Fruit fly (Drosophila melanogaster) whole organism, embryonic: ENCODE data around the gene dpr20.

Experiments
- Ada2b ChIP-seq: fragments of 200-800 bp; sonication (Bioruptor generic); IDR thresholded peaks from 2 replicates; pipeline ENCODE4 v1.3.6; 2022; ENCODE audit warnings: missing biosample characterization, missing genetic modification characterization
- CG10543 ChIP-seq: fragments of 200-800 bp; sonication (Bioruptor generic); optimal IDR thresholded peaks from 3 replicates; lab custom pipeline; 2017; ENCODE audit warnings: missing biosample characterization, mild to moderate bottlenecking, missing genetic modification characterization, moderate library complexity
- CG1233 ChIP-seq: fragments of 200-800 bp; sonication (Bioruptor generic); optimal IDR thresholded peaks from 4 replicates; lab custom pipeline; 2018; ENCODE audit warnings: missing biosample characterization, mild to moderate bottlenecking, missing genetic modification characterization
- CG13123 ChIP-seq: fragments of 200-800 bp; sonication (Bioruptor generic); optimal IDR thresholded peaks from 2 replicates; lab custom pipeline; 2016; ENCODE audit warnings: missing biosample characterization, missing genetic modification characterization
- CG14050 ChIP-seq: fragments of 200-800 bp; sonication (Bioruptor generic); IDR thresholded peaks from 3 replicates; pipeline ENCODE4 v1.3.6; 2022; ENCODE audit warnings: missing biosample characterization, missing genetic modification characterization
- CG14710 ChIP-seq: fragments of 200-800 bp; sonication (Bioruptor generic); optimal IDR thresholded peaks from 3 replicates; lab custom pipeline; 2019; ENCODE audit warnings: missing biosample characterization, mild to moderate bottlenecking, missing genetic modification characterization, moderate library complexity
- CG14860 ChIP-seq: fragments of 200-800 bp; sonication (Bioruptor generic); IDR thresholded peaks from 3 replicates; pipeline ENCODE4 v1.3.6; 2022; ENCODE audit warnings: missing biosample characterization, missing genetic modification characterization; ENCODE audit not compliant: partially characterized antibody
- CG17361 ChIP-seq: fragments of 200-800 bp; sonication (Bioruptor generic); IDR thresholded peaks from 3 replicates; pipeline ENCODE4 v1.3.6; 2022; ENCODE audit warnings: missing biosample characterization, missing genetic modification characterization
- CG18011 ChIP-seq: fragments of 200-800 bp; sonication (Bioruptor generic); optimal IDR thresholded peaks from 2 replicates; lab custom pipeline; 2017; ENCODE audit warnings: missing biosample characterization, missing genetic modification characterization, mild to moderate bottlenecking, moderate library complexity, missing genotype
- CG18619 ChIP-seq: fragments of 200-800 bp; sonication (Bioruptor generic); optimal IDR thresholded peaks from 3 replicates; lab custom pipeline; 2017; ENCODE audit warnings: missing biosample characterization, mild to moderate bottlenecking, missing genetic modification characterization
- CG2889 ChIP-seq: fragments of 200-800 bp; sonication (Bioruptor generic); IDR thresholded peaks from 3 replicates; pipeline ENCODE4 v1.3.6; 2022; ENCODE audit warnings: missing biosample characterization, missing genetic modification characterization
- CG5245 ChIP-seq: fragments of 200-800 bp; sonication (Bioruptor generic); optimal IDR thresholded peaks from 3 replicates; lab custom pipeline; 2016; ENCODE audit warnings: missing biosample characterization, missing genetic modification characterization
- CG7786 ChIP-seq: fragments of 200-800 bp; sonication (Bioruptor generic); optimal IDR thresholded peaks from 2 replicates; lab custom pipeline; 2016; ENCODE audit warnings: missing biosample characterization, missing genetic modification characterization
- CG8290 ChIP-seq, 3 experiments: fragments of 200-800 bp; sonication (Bioruptor generic); optimal IDR thresholded peaks; 2 replicates each; lab custom pipeline; 2016 to 2019; ENCODE audit warnings: missing biosample characterization in 3 of 3, missing genetic modification characterization in 3 of 3, mild to moderate bottlenecking in 2 of 3, moderate library complexity in 1 of 3
- Deaf1 ChIP-seq: fragments of 200-800 bp; optimal IDR thresholded peaks from 3 replicates; lab custom pipeline; 2019; ENCODE audit warnings: missing biosample characterization, mild to moderate bottlenecking, missing genetic modification characterization, moderate library complexity
- Fer1 ChIP-seq: fragments of 200-800 bp; sonication (Bioruptor generic); optimal IDR thresholded peaks from 2 replicates; lab custom pipeline; 2017; ENCODE audit warnings: missing biosample characterization, mild to moderate bottlenecking, missing genetic modification characterization
- Gug ChIP-seq: fragments of 200-800 bp; sonication (Bioruptor generic); IDR thresholded peaks from 4 replicates; pipeline ENCODE4 v1.3.6; 2022; ENCODE audit warnings: missing biosample characterization, missing genetic modification characterization
- Hand ChIP-seq: fragments of 200-800 bp; sonication (Bioruptor generic); optimal IDR thresholded peaks from 2 replicates; lab custom pipeline; 2017; ENCODE audit warnings: mild to moderate bottlenecking, missing biosample characterization, missing genetic modification reagents, missing genetic modification characterization
- Hr39 ChIP-seq: fragments of >200 bp; optimal IDR thresholded peaks from 2 replicates; lab custom pipeline; 2017
- MBD-R2 ChIP-seq: fragments of 200-800 bp; sonication (Bioruptor generic); IDR thresholded peaks from 2 replicates; pipeline ENCODE4 v1.3.6; 2022; ENCODE audit warnings: missing biosample characterization, missing genetic modification characterization
- Med ChIP-seq: fragments of 200-800 bp; sonication (Bioruptor generic); peaks from one replicate; lab custom pipeline; 2016; ENCODE audit warnings: missing biosample characterization, missing genetic modification characterization, mild to moderate bottlenecking, inconsistent platforms, moderate library complexity
- Nf-YC ChIP-seq: fragments of 200-800 bp; optimal IDR thresholded peaks from 3 replicates; lab custom pipeline; 2019; ENCODE audit warnings: missing biosample characterization, mild to moderate bottlenecking, missing genetic modification characterization, moderate library complexity
- Oli ChIP-seq: fragments of 200-800 bp; sonication (Bioruptor generic); optimal IDR thresholded peaks from 2 replicates; lab custom pipeline; 2018; ENCODE audit warnings: missing biosample characterization, mild to moderate bottlenecking, missing genetic modification characterization, moderate library complexity
- Optix ChIP-seq: fragments of 200-800 bp; sonication (Bioruptor generic); IDR thresholded peaks from 3 replicates; pipeline ENCODE4 v1.3.6; 2022; ENCODE audit warnings: missing biosample characterization, missing genetic modification characterization
- Pdp1 ChIP-seq, 2 experiments: fragments of 200-800 bp; sonication (Bioruptor generic); optimal IDR thresholded peaks; 3 replicates each; lab custom pipeline; 2016; ENCODE audit warnings: missing biosample characterization in 2 of 2, missing genetic modification characterization in 2 of 2, mild to moderate bottlenecking in 1 of 2, moderate library complexity in 1 of 2
- Taf1 ChIP-seq: fragments of 200-800 bp; sonication (Bioruptor generic); IDR thresholded peaks from 2 replicates; pipeline ENCODE4 v1.3.6; 2022; ENCODE audit warnings: missing biosample characterization, missing genetic modification characterization
- abd-A ChIP-seq: fragments of 200-800 bp; sonication (Bioruptor generic); optimal IDR thresholded peaks from 3 replicates; lab custom pipeline; 2019; ENCODE audit warnings: missing biosample characterization, mild to moderate bottlenecking, missing genetic modification characterization, moderate library complexity
- chm ChIP-seq: fragments of 200-800 bp; sonication (Bioruptor generic); IDR thresholded peaks from 2 replicates; pipeline ENCODE4 v1.3.6; 2022; ENCODE audit warnings: missing biosample characterization, missing genetic modification characterization
- corto ChIP-seq: fragments of 200-800 bp; sonication (Bioruptor generic); optimal IDR thresholded peaks from 2 replicates; lab custom pipeline; 2016; ENCODE audit warnings: missing biosample characterization, mild to moderate bottlenecking, missing genetic modification characterization, moderate library complexity
- da ChIP-seq: fragments of 200-800 bp; sonication (Bioruptor generic); optimal IDR thresholded peaks from 2 replicates; lab custom pipeline; 2016; ENCODE audit warnings: missing biosample characterization, missing genetic modification characterization
- disco-r ChIP-seq: fragments of 200-800 bp; sonication (Bioruptor generic); optimal IDR thresholded peaks from 2 replicates; lab custom pipeline; 2016; ENCODE audit warnings: missing biosample characterization, missing genetic modification characterization
- dpn ChIP-seq, 2 experiments: fragments of 200-800 bp; sonication (Bioruptor generic); optimal IDR thresholded peaks; 3 replicates each; lab custom pipeline; 2016; ENCODE audit warnings: missing biosample characterization in 2 of 2, missing genetic modification characterization in 2 of 2
- exex ChIP-seq: fragments of 200-800 bp; sonication (Bioruptor generic); optimal IDR thresholded peaks from 4 replicates; lab custom pipeline; 2018; ENCODE audit warnings: missing biosample characterization, mild to moderate bottlenecking, missing genetic modification characterization, moderate library complexity
- fd3F ChIP-seq: fragments of 200-800 bp; sonication (Bioruptor generic); optimal IDR thresholded peaks from 2 replicates; lab custom pipeline; 2018; ENCODE audit warnings: missing biosample characterization, mild to moderate bottlenecking, missing genetic modification characterization, moderate library complexity
- hbn ChIP-seq: fragments of 200-800 bp; sonication (Bioruptor generic); IDR thresholded peaks from 2 replicates; pipeline ENCODE4 v1.3.6; 2022; ENCODE audit warnings: missing biosample characterization, missing genetic modification characterization; ENCODE audit not compliant: partially characterized antibody
- ind ChIP-seq: fragments of 200-800 bp; sonication (Bioruptor generic); optimal IDR thresholded peaks from 3 replicates; lab custom pipeline; 2016; ENCODE audit warnings: missing biosample characterization, missing genetic modification characterization
- kni ChIP-seq: fragments of 200-800 bp; sonication (Bioruptor generic); optimal IDR thresholded peaks from 3 replicates; lab custom pipeline; 2017; ENCODE audit warnings: mild to moderate bottlenecking, missing biosample characterization, missing genetic modification reagents, missing genetic modification characterization
- luna ChIP-seq: fragments of 200-800 bp; sonication (Bioruptor generic); optimal IDR thresholded peaks from 2 replicates; lab custom pipeline; 2016; ENCODE audit warnings: missing biosample characterization, missing genetic modification characterization
- pan ChIP-seq, 4 experiments: fragments of >200 bp in 3 of 4; fragments of 200-800 bp in 1 of 4; sonication (Bioruptor generic) in 1 of 4; optimal IDR thresholded peaks in 3 of 4; IDR thresholded peaks in 1 of 4; 2 replicates each; pipeline versions ENCODE4 v1.3.6 to Lab custom; 2017 to 2022; ENCODE audit warnings: missing biosample characterization in 2 of 4, missing genetic modification characterization in 2 of 4, mixed read lengths in 1 of 4
- ro ChIP-seq: fragments of 200-800 bp; sonication (Bioruptor generic); IDR thresholded peaks from 2 replicates; pipeline ENCODE4 v1.3.6; 2022; ENCODE audit warnings: missing biosample characterization, missing genetic modification characterization
- seq ChIP-seq: fragments of 200-800 bp; sonication (Bioruptor generic); IDR thresholded peaks from 2 replicates; pipeline ENCODE4 v1.3.6; 2022; ENCODE audit warnings: missing biosample characterization, missing genetic modification characterization
- sqz ChIP-seq: fragments of 200-800 bp; sonication (Bioruptor generic); optimal IDR thresholded peaks from 3 replicates; lab custom pipeline; 2018; ENCODE audit warnings: missing biosample characterization, mild to moderate bottlenecking, missing genetic modification characterization
- ssp ChIP-seq: fragments of 200-800 bp; sonication (Bioruptor generic); IDR thresholded peaks from 2 replicates; pipeline ENCODE4 v1.3.6; 2022; ENCODE audit warnings: missing biosample characterization, missing genetic modification characterization
- twi ChIP-seq: fragments of 200-800 bp; optimal IDR thresholded peaks from 2 replicates; lab custom pipeline; 2019; ENCODE audit warnings: missing biosample characterization, mild to moderate bottlenecking, missing genetic modification characterization, moderate library complexity
- unc-4 ChIP-seq: fragments of 200-800 bp; sonication (Bioruptor generic); IDR thresholded peaks from 2 replicates; pipeline ENCODE4 v1.3.6; 2022; ENCODE audit warnings: missing biosample characterization, missing genetic modification characterization; ENCODE audit not compliant: partially characterized antibody
- unpg ChIP-seq: fragments of 200-800 bp; sonication (Bioruptor generic); optimal IDR thresholded peaks from 3 replicates; lab custom pipeline; 2018; ENCODE audit warnings: missing biosample characterization, mild to moderate bottlenecking, missing genetic modification characterization, moderate library complexity
- wek ChIP-seq: fragments of 200-800 bp; sonication (Bioruptor generic); optimal IDR thresholded peaks from 3 replicates; lab custom pipeline; 2018; ENCODE audit warnings: missing biosample characterization, mild to moderate bottlenecking, missing genetic modification characterization, moderate library complexity
- zfh1 ChIP-seq: fragments of 200-800 bp; sonication (Bioruptor generic); IDR thresholded peaks from 3 replicates; pipeline ENCODE4 v1.3.6; 2022; ENCODE audit warnings: missing biosample characterization, missing genetic modification characterization

Gene dpr20

DNA sequence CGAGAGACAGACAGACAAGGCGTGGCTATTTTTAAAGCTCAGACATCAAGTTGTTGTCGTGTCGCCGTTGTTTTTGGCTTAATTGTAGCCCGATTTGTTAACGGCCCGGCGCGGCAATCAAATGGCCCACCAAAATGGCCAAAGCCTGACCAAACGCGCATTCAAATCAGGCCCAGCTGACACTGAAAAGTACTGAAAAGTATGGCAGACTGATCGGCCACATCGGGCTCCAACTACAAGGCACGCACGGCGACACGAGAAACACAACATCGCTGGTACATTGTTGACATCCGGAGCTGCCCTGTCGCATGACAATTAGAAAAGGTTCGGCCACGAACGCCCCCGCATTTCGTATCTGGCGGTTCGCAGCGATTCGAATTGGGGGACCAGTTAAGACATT lies 45.2 kb downstream of the dpr20 start (continued):
- TF ChIP-seq Fer1 (GFP tag; lab: Kevin White, UChicago) (no peak), CG17361 (GFP tag; lab: Robert Waterston, UW) (no peak), exex (no peak), CG13123 (GFP tag; lab: Kevin White, UChicago) (no peak), CG18619 (GFP tag; lab: Kevin White, UChicago) (no peak), twi (no peak), Gug (GFP tag; lab: Robert Waterston, UW) (no peak), CG1233 (GFP tag; lab: Kevin White, UChicago) (no peak), Optix (GFP tag; lab: Robert Waterston, UW) (no peak), Ada2b (no peak), Med (GFP tag; lab: Kevin White, UChicago) (peak; percentile 67), Taf1 (GFP tag; lab: Robert Waterston, UW) (no peak), MBD-R2 (GFP tag; lab: Robert Waterston, UW) (no peak), CG18011 (GFP tag; lab: Kevin White, UChicago) (no peak), luna (GFP tag; lab: Kevin White, UChicago) (no peak), disco-r (GFP tag; lab: Kevin White, UChicago) (no peak), Nf-YC (no peak), chm (GFP tag; lab: Robert Waterston, UW) (0 out of 2 replicates have a peak, but pooled peaks have one; percentile 19), Oli (no peak), CG14860 (GFP tag; lab: Robert Waterston, UW) (no peak), zfh1 (GFP tag; lab: Robert Waterston, UW) (0 out of 3 replicates have a peak, but pooled peaks have one; percentile 31), CG5245 (GFP tag; lab: Kevin White, UChicago) (no peak), wek (GFP tag; lab: Kevin White, UChicago) (no peak), kni (peak; percentile 87), da (no peak), Hand (GFP tag; lab: Kevin White, UChicago) (no peak), corto (no peak), sqz (GFP tag; lab: Kevin White, UChicago) (no peak), CG2889 (no peak), ind (GFP tag; lab: Kevin White, UChicago) (no peak), Deaf1 (tag; lab: Kevin White, UChicago) (peak; percentile 28), hbn (GFP tag; lab: Robert Waterston, UW) (no peak), pan (optimal IDR thresholded peaks at IDR 0.05; lab: Kevin White, UChicago) (no peak), pan (GFP tag; optimal IDR thresholded peaks at IDR 0.05 in 1 of 2, IDR thresholded peaks at IDR 0.05 in 1 of 2) (no peak), CG14710 (tag; lab: Kevin White, UChicago) (no peak), Hr39 (lab: Kevin White, UChicago) (no peak), seq (GFP tag; lab: Robert Waterston, UW) (no peak), unpg (GFP tag; lab: Kevin White, UChicago) (no peak), dpn (GFP tag; optimal IDR thresholded peaks at IDR 0.05; lab: Kevin White, UChicago) (no peak), fd3F (GFP tag; lab: Kevin White, UChicago) (no peak), CG10543 (GFP tag; lab: Kevin White, UChicago) (peak; percentile 52), CG14050 (GFP tag; lab: Robert Waterston, UW) (no peak), unc-4 (no peak), abd-A (peak; percentile 64), CG7786 (GFP tag; lab: Kevin White, UChicago) (no peak), ro (no peak), Pdp1 (GFP tag; optimal IDR thresholded peaks at IDR 0.05; lab: Kevin White, UChicago) (no peak), CG8290 (GFP tag; optimal IDR thresholded peaks at IDR 0.05; lab: Kevin White, UChicago) (no peak), CG8290 (tag; optimal IDR thresholded peaks at IDR 0.05; lab: Kevin White, UChicago) (no peak), ssp (GFP tag; lab: Robert Waterston, UW) (no peak)
